Worm (Caenorhabditis elegans) whole organism, L1 larva: ENCODE measurements around the gene spl-3.
A peak's percentile ranks its signal among the peaks of the same experiment; 100 is the strongest.

Experiments
- ceh-88 ChIP-seq: fragments of 200-800 bp; sonication (Bioruptor generic); IDR thresholded peaks from 2 replicates; pipeline ENCODE4 v1.3.6; 2022; ENCODE audit warnings: missing genetic modification characterization, missing compliant biosample characterization
- efl-1 ChIP-seq, 4 experiments: fragments of 150-350 bp; optimal IDR thresholded peaks in 3 of 4; peaks in 1 of 4; 1 replicate in 1 of 4; 2 replicates in 3 of 4; lab custom pipeline; 2014; ENCODE audit warnings: missing biosample characterization in 2 of 4, missing genetic modification characterization in 2 of 4, missing genetic modification reagents in 2 of 4
- elt-2 ChIP-seq: sonication (generic microtip); optimal IDR thresholded peaks from 2 replicates; lab custom pipeline; 2016; ENCODE audit warnings: missing genetic modification characterization, mild to moderate bottlenecking, inconsistent platforms, missing compliant biosample characterization, missing genetic modification reagents
- nhr-76 ChIP-seq: sonication (generic microtip); optimal IDR thresholded peaks from 2 replicates; lab custom pipeline; 2017; ENCODE audit warnings: missing biosample characterization, missing genetic modification characterization
- snu-23 ChIP-seq: sonication (generic microtip); optimal IDR thresholded peaks from 2 replicates; lab custom pipeline; 2016; ENCODE audit warnings: missing genetic modification characterization, missing compliant biosample characterization

The spl-3 gene

ce11 chrIV:1245244-1245643 is 52.4 kb downstream of the spl-3 start, which contains the start of gene F38A1.9:
Gene F38A1.9 (minus strand): TSS chrIV:1245344.
- no peak for TF ChIP-seq ceh-88 (GFP tag; lab: Robert Waterston, UW)
- no peak for TF ChIP-seq efl-1 (optimal IDR thresholded peaks at IDR 0.05; lab: Kevin White, UChicago)
- TF ChIP-seq efl-1 (GFP tag; optimal IDR thresholded peaks at IDR 0.05 in 1 of 2; lab: Kevin White, UChicago): peak in 1 of 2 experiments; percentile 65
- TF ChIP-seq nhr-76: no peak

DNA sequence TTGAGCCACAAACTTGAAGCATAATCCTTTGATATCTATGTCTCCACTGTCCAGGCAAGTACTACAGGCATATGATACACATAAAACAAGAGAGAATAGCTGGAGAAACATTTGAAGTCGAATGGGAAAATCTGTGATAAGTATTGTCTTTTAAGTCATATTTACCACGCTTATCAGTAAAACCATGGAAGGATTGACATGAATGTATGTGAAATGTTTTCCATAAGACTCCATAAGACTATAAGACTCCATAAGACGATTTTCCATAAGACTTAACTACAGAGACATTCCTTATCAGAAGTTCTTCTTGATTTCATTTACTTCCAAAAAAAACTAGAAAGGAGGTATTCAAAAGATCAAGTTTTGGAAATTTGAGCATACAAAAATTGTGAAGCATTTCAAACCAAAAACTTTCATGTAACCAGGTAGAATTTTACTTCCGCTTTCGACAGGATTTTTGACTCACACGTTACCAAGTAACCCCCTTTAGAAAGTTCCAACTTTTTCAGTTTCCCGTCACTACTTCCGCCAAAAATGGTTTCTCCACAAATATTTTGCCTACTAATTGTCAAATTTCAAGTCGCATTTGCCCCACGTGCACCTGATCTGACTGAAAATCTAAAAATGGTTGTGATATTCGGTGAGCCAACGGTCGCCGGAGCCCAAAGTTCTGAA is 54.0 kb downstream of the spl-3 start, which contains the start of the genes clec-165 and F38A1.11:
TSS of gene clec-165 (minus strand) at position 125 of the 675 bp plus-strand sequence.
TSS of gene F38A1.11 (plus strand) at position 625 of the 675 bp plus-strand sequence.
- TF ChIP-seq snu-23 (GFP tag; lab: Kevin White, UChicago) (no peak), elt-2 (peak; percentile 84)
